Worm (Caenorhabditis elegans) whole organism, young adult: ENCODE data around the gene dre-1.

Source experiments
- efl-1 ChIP-seq: fragments of 150-350 bp; optimal IDR thresholded peaks from 2 replicates; lab custom pipeline; 2014; ENCODE audit warnings: missing biosample characterization, missing genetic modification reagents, missing genetic modification characterization
- nfya-1 ChIP-seq: sonication (generic microtip); optimal IDR thresholded peaks from 2 replicates; lab custom pipeline; 2017; ENCODE audit warnings: antibody characterized with exemption, missing compliant biosample characterization, missing genetic modification characterization, borderline replicate concordance; ENCODE audit not compliant: insufficient read depth
- unc-62 ChIP-seq: fragments of 150-350 bp; optimal IDR thresholded peaks from 2 replicates; lab custom pipeline; 2014; ENCODE audit warnings: missing biosample characterization, missing genetic modification reagents, missing genetic modification characterization

ce11 chrV:6593700-6594244 is 47.5 kb upstream of the dre-1 start, which contains the start of gene hcp-1:
- TF ChIP-seq efl-1 (GFP tag; lab: Kevin White, UChicago), result peak; percentile 100
- no peak for TF ChIP-seq unc-62 (GFP tag; lab: Kevin White, UChicago)
- TF ChIP-seq nfya-1 (tag; lab: Kevin White, UChicago), result no peak
